Worm (Caenorhabditis elegans): ENCODE measurements around the gene Y50D4B.6.

- TF ChIP-seq sptf-2 (GFP tag; optimal IDR thresholded peaks at IDR 0.05) (no peak), Y53F4B.3 (GFP tag; IDR thresholded peaks at IDR 0.05) (no peak)
Observed at ce11 chrV:1112658-1113057, 28.5 kb downstream of the Y50D4B.6 start, which contains the start of gene Y50D4B.1.

All from whole organism, young adult.